Fruit fly (Drosophila melanogaster): Measurements from ENCODE around the gene Rpt2.

Gene Rpt2

dm6 chr3R:23942965-23943413 is 11.6 kb upstream of the Rpt2 start, which contains the start of gene Gdh (continued):
- TF ChIP-seq HHEX (GFP tag; optimal IDR thresholded peaks at IDR 0.05) (peak; percentile 6), chinmo (GFP tag; IDR thresholded peaks at IDR 0.05; ENCODE audit: partially characterized antibody) (peak; percentile 91; the same call in 3 of the 4 replicates), tna (GFP tag; IDR thresholded peaks at IDR 0.05; ENCODE audit: partially characterized antibody) (peak; percentile 65; the same call in 1 of the 2 replicates), CG12155 (GFP tag; optimal IDR thresholded peaks at IDR 0.05) (peak; percentile 99), h (optimal IDR thresholded peaks at IDR 0.05) (no peak), CrebB (tag; optimal IDR thresholded peaks at IDR 0.05) (peak; percentile 41)

DNA sequence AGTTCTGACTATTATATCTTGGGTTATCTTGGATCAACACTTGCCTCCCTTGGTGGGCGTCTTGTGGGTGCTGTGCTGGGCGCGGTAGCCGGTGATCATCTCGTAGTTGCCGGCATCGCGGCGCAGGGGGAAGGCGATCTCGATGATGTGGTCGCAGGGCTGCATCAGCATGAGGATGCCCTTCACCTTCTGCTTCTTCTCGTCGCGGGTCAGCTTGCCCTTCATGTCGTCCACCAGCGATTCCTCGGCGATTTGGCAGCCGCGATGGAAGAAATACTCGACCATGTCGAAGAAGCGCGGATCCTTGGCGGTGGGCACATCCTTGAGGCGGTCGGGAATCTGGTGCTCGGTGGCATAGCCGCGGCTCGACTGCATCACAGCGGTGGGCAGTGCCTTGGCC is 11.2 kb upstream of the Rpt2 start:
- TF ChIP-seq CHES-1-like (GFP tag; optimal IDR thresholded peaks at IDR 0.05) (peak; percentile 10), pb (GFP tag; optimal IDR thresholded peaks at IDR 0.05) (peak; percentile 61), Hand (GFP tag; optimal IDR thresholded peaks at IDR 0.05) (no peak), CG11093 (GFP tag; IDR thresholded peaks at IDR 0.05) (0 out of 3 replicates have a peak, but pooled peaks have one; percentile 23), Antp (GFP tag; optimal IDR thresholded peaks at IDR 0.05) (peak; percentile 27), Camta (GFP tag; optimal IDR thresholded peaks at IDR 0.05) (peak; percentile 26), CG8478 (optimal IDR thresholded peaks at IDR 0.05) (peak; percentile 13), CG3847 (GFP tag; IDR thresholded peaks at IDR 0.05) (no peak), prd (optimal IDR thresholded peaks at IDR 0.05) (no peak), prd (GFP tag; IDR thresholded peaks at IDR 0.05) (0 out of 3 replicates have a peak, but pooled peaks have one; percentile 13)

DNA sequence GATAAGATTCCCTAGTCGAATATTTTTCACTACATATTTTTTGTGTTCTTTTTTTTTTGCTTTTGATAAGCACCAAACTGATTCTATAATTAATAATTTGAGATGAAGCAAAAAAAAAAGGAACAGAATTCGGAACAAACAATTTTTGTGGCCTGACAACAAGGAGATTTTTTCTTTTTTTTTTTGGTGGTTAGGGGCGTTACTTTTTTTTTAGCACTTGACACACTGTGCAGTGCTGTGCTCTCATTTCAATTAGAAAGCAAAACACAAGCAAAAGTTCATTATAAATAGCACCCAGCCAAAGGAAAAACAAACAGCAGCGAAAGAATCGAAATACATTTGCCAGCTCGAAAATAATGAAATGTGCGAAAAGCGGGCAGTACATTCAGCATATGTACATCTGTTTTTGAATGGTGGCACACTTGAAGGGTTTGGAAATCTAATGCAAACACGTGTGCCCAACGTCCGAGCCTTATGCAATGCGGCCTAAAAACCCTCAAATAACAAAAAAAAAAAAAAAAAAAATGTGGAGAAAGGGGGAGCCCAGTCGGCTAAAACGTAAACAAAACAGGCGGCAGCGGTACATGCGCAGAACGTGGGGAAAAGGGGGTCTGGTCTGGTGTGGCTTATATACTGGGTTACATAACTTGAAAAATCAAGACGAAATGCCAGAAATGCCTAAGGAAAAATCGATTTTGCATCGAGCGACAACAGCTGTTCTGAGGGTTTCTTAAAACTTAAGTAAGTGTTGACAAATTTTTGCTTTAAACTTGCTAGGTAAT is 10.5 kb upstream of the Rpt2 start:
- TF ChIP-seq Stat92E (GFP tag; optimal IDR thresholded peaks at IDR 0.05) (no peak), Neu2 (GFP tag; optimal IDR thresholded peaks at IDR 0.05; ENCODE audit: borderline replicate concordance) (no peak), Sin3A (optimal IDR thresholded peaks at IDR 0.05) (no peak), CG7928 (GFP tag; optimal IDR thresholded peaks at IDR 0.05) (no peak), hth (optimal IDR thresholded peaks at IDR 0.05) (no peak), Nf-YB (GFP tag; optimal IDR thresholded peaks at IDR 0.05) (no peak), ap (GFP tag; IDR thresholded peaks at IDR 0.05) (0 out of 2 replicates have a peak, but pooled peaks have one; percentile 6), Hr78 (GFP tag; optimal IDR thresholded peaks at IDR 0.05) (no peak), dimm (GFP tag; IDR thresholded peaks at IDR 0.05) (no peak), Oaz (GFP tag; IDR thresholded peaks at IDR 0.05) (0 out of 2 replicates have a peak, but pooled peaks have one; percentile 43), sens-2 (GFP tag; IDR thresholded peaks at IDR 0.05) (no peak), CG2199 (GFP tag; IDR thresholded peaks at IDR 0.05) (0 out of 3 replicates have a peak, but pooled peaks have one; percentile 55), sd (tag; optimal IDR thresholded peaks at IDR 0.05) (no peak), CG2712 (tag; optimal IDR thresholded peaks at IDR 0.05) (peak; percentile 18), twi (tag; optimal IDR thresholded peaks at IDR 0.05) (peak; percentile 31), Ssrp (tag; optimal IDR thresholded peaks at IDR 0.05) (peak; percentile 16), CG6683 (GFP tag; optimal IDR thresholded peaks at IDR 0.05) (no peak), CG11695 (GFP tag; IDR thresholded peaks at IDR 0.05) (peak; percentile 37; the same call in 1 of the 3 replicates), Hsf (GFP tag; optimal IDR thresholded peaks at IDR 0.05) (peak; percentile 32), CG12769 (tag; optimal IDR thresholded peaks at IDR 0.05) (no peak), CG18599 (GFP tag; optimal IDR thresholded peaks at IDR 0.05) (peak; percentile 65), CHES-1-like (GFP tag; optimal IDR thresholded peaks at IDR 0.05) (peak; percentile 44), Tbp (GFP tag; optimal IDR thresholded peaks at IDR 0.05) (no peak), CG14014 (GFP tag; IDR thresholded peaks at IDR 0.05) (no peak), CG5953 (GFP tag; IDR thresholded peaks at IDR 0.05) (peak; percentile 36; the same call in 1 of the 2 replicates), ara (GFP tag; IDR thresholded peaks at IDR 0.05) (0 out of 2 replicates have a peak, but pooled peaks have one; percentile 49), CG6175 (GFP tag; IDR thresholded peaks at IDR 0.05) (0 out of 3 replicates have a peak, but pooled peaks have one; percentile 22), Myb (GFP tag; optimal IDR thresholded peaks at IDR 0.05) (peak; percentile 23), emc (GFP tag; optimal IDR thresholded peaks at IDR 0.05) (no peak), grn (GFP tag; optimal IDR thresholded peaks at IDR 0.05) (no peak), CG1792 (GFP tag; optimal IDR thresholded peaks at IDR 0.05) (no peak), peb (GFP tag; IDR thresholded peaks at IDR 0.05) (no peak)

Data from whole organism, embryonic.